Worm (Caenorhabditis elegans) whole organism, young adult: ENCODE results near the gene ilys-6.

Source experiments
- F37B4.10 ChIP-seq: fragments of 200-800 bp; sonication (Bioruptor generic); IDR thresholded peaks from 2 replicates; pipeline ENCODE4 v1.3.6; 2022; ENCODE audit warnings: missing genetic modification characterization, missing compliant biosample characterization
- mel-28 ChIP-seq: sonication (generic microtip); optimal IDR thresholded peaks from 2 replicates; lab custom pipeline; 2016; ENCODE audit warnings: borderline replicate concordance, mild to moderate bottlenecking, missing genetic modification characterization, missing compliant biosample characterization
- unc-62 ChIP-seq: fragments of 150-350 bp; optimal IDR thresholded peaks from 2 replicates; lab custom pipeline; 2014; ENCODE audit warnings: missing biosample characterization, missing genetic modification reagents, missing genetic modification characterization

DNA sequence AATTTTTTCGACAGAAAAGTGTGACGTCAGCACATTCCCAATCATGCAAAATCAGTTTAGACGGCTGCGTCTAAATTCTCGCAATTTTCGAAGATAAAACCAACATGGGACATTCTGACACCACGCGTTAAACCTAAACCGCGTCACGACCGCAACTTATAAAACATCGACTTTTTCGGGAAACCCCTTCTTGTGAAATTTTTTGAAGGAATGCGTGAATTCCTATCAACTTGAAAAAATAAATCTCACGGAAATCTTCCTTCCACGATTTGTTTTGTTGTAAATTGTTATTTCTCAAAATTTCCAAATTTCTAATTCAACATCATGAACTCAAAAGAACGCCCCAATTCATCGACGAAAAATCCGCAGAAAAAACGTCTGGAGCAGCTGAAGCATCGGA, 23.5 kb downstream of the ilys-6 start, which contains the start of gene F35F11.2:
- TF ChIP-seq mel-28 (tag; lab: Kevin White, UChicago) (no peak), F37B4.10 (GFP tag; lab: Robert Waterston, UW) (no peak), unc-62 (no peak)
